Worm (Caenorhabditis elegans) whole organism, L4/young adult: ENCODE results near the gene ssu-1.

Source experiments
- W03F9.2 ChIP-seq: fragments of 150-350 bp; optimal IDR thresholded peaks from 2 replicates; lab custom pipeline; 2014; ENCODE audit warnings: missing biosample characterization, missing genetic modification characterization
- dao-5 ChIP-seq: sonication (generic microtip); optimal IDR thresholded peaks from 2 replicates; lab custom pipeline; 2016; ENCODE audit warnings: missing genotype, missing genetic modification characterization, moderate library complexity, missing compliant biosample characterization

ce11 chrV:20127543-20127942 lies 5.5 kb downstream of the ssu-1 start:
- TF ChIP-seq dao-5 (tag; lab: Kevin White, UChicago): no peak
- TF ChIP-seq W03F9.2 (tag; lab: Kevin White, UChicago): no peak
